Worm (Caenorhabditis elegans): Measurements from ENCODE around the gene scl-5.

scl-5 gene

DNA sequence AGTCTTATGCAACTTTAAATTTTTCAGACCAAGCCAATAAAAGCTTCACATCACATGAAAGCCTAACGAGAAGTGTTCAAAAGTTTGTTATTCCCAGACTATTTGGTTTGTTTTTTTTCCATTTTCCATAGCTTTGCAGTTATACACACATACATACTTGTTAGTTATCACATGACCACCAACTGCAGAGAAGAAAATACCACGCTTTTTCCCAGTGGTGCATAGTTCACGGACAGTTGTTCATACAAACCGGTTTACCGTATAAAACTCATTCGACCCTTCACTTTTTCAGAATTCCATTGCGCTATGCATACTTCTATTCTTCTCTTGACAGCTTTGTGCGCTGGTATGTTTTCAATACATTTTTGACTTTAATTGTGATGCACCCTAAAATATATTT lies at the start of gene scl-5:
TSS of gene scl-5 (plus strand) at position 301 of the 400 bp plus-strand sequence.
- TF ChIP-seq unc-62 (GFP tag; optimal IDR thresholded peaks at IDR 0.05) (no peak), ceh-43 (GFP tag; optimal IDR thresholded peaks at IDR 0.05) (no peak), nhr-2 (tag; optimal IDR thresholded peaks at IDR 0.05) (no peak)

DNA sequence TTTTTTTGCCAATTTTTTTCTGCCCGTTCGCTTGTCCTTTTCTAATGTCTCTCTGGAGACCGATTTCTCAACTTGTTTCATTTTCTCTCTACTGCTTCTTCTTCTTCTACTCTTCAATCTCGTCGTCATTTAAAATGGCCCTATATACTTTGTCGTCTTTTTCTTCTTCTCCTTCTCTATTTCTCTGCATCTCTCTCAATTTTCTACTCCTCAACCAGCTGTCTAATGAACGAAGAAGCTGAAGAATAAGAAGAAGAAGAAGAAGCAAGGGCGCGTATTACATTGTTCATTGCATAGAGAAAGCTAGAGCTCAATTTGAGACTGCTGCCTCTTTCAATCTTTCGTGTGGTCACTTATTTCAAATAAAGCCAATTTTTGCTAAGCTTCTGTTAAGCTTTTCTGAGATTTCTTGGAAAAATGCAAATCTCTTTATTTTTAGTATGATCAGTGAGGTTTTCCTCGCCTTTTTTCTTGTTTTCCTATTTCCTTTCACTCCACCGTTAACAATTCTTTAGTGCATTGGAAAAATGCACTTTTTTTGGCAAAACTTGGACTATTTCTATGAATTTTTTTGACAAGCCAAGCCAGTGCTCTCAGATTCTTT lies 47.9 kb upstream of the scl-5 start:
- peak; percentile 21 for TF ChIP-seq unc-62 (GFP tag; optimal IDR thresholded peaks at IDR 0.05)
- no peak for TF ChIP-seq elt-1 (tag; optimal IDR thresholded peaks at IDR 0.05; ENCODE audit: borderline replicate concordance, insufficient read depth)
- TF ChIP-seq hlh-1 (tag; optimal IDR thresholded peaks at IDR 0.05): peak; percentile 57
- peak; percentile 92 for TF ChIP-seq ces-1 (GFP tag; optimal IDR thresholded peaks at IDR 0.05)

DNA sequence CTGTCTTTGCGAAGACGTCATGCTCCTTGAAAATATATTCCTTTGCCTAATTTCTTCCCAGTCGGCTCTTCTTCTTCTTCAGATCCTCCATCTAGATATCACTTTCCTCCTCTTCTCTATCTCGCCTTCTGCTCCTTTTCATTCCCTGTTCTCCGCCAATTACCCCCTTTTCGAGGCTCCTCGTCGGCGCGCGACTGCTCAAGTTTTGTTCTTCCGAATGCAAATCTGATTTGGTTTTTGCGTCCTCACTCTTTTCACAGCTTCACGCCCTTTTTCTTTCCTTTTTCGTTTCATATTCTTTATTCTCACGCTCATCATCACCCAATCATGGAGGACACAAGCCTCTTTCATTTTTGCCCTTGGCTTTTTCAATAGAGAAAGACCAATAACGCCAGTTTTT lies 47.0 kb upstream of the scl-5 start:
- TF ChIP-seq bed-3 (GFP tag; optimal IDR thresholded peaks at IDR 0.05) (no peak), mls-2 (tag; optimal IDR thresholded peaks at IDR 0.05) (no peak), ztf-11 (tag; optimal IDR thresholded peaks at IDR 0.05) (no peak), flh-1 (GFP tag; optimal IDR thresholded peaks at IDR 0.05) (no peak), nhr-12 (tag; optimal IDR thresholded peaks at IDR 0.05) (no peak), nhr-76 (tag; optimal IDR thresholded peaks at IDR 0.05) (no peak), sem-2 (GFP tag; optimal IDR thresholded peaks at IDR 0.05) (no peak), nhr-28 (tag; optimal IDR thresholded peaks at IDR 0.05) (no peak), zip-8 (tag; optimal IDR thresholded peaks at IDR 0.05) (no peak), hlh-1 (tag; optimal IDR thresholded peaks at IDR 0.05) (no peak), ceh-39 (tag; optimal IDR thresholded peaks at IDR 0.05) (no peak), nhr-237 (tag; optimal IDR thresholded peaks at IDR 0.05) (no peak), lsy-2 (tag; optimal IDR thresholded peaks at IDR 0.05) (no peak), ces-1 (GFP tag; optimal IDR thresholded peaks at IDR 0.05) (peak; percentile 76), snpc-4 (tag; optimal IDR thresholded peaks at IDR 0.05) (no peak), M03D4.4 (tag; optimal IDR thresholded peaks at IDR 0.05) (peak; percentile 1), cnd-1 (tag; optimal IDR thresholded peaks at IDR 0.05) (no peak), lin-32 (GFP tag; optimal IDR thresholded peaks at IDR 0.05) (no peak), mep-1 (tag; optimal IDR thresholded peaks at IDR 0.05) (no peak), unc-120 (tag; optimal IDR thresholded peaks at IDR 0.05; ENCODE audit: poor library complexity, severe bottlenecking) (peak; percentile 7), ceh-43 (GFP tag; optimal IDR thresholded peaks at IDR 0.05) (no peak), sptf-1 (tag; optimal IDR thresholded peaks at IDR 0.05) (peak; percentile 36), pha-4 (tag; optimal IDR thresholded peaks at IDR 0.05) (no peak)

DNA sequence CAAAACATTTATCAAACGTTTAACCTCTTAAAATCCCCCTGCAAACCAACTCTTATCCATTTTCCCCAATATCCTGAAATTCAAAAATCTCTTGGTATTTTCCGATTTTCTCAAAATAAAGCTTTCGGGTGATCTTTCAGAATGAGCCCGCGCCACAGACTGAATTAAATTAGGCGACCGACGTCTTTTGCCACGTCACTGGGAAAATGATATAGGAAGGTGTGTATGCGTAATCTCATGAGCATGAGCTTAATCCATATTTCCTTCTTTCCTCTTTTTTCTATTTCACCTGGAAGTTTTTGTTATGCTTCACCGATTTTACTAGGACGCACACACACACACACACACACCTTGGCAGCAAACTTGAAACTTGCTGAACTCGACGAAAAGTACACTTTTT lies 42.8 kb upstream of the scl-5 start:
- TF ChIP-seq drap-1 (GFP tag; optimal IDR thresholded peaks at IDR 0.05): no peak
- no peak for TF ChIP-seq ztf-11 (tag; optimal IDR thresholded peaks at IDR 0.05)
- no peak for TF ChIP-seq sem-2 (GFP tag; optimal IDR thresholded peaks at IDR 0.05)
- TF ChIP-seq tbx-8 (GFP tag; optimal IDR thresholded peaks at IDR 0.05): no peak
- no peak for TF ChIP-seq flh-1 (GFP tag; optimal IDR thresholded peaks at IDR 0.05)
- no peak for TF ChIP-seq ham-2 (GFP tag; optimal IDR thresholded peaks at IDR 0.05)
- TF ChIP-seq zip-8 (tag; optimal IDR thresholded peaks at IDR 0.05): no peak
- TF ChIP-seq lsy-2 (tag; optimal IDR thresholded peaks at IDR 0.05): no peak
- TF ChIP-seq ceh-39 (tag; optimal IDR thresholded peaks at IDR 0.05): no peak
- TF ChIP-seq nhr-237 (tag; optimal IDR thresholded peaks at IDR 0.05): no peak
- no peak for TF ChIP-seq cnd-1 (tag; optimal IDR thresholded peaks at IDR 0.05)
- no peak for TF ChIP-seq nhr-12 (tag; optimal IDR thresholded peaks at IDR 0.05)
- TF ChIP-seq hlh-1 (tag; optimal IDR thresholded peaks at IDR 0.05): no peak
- TF ChIP-seq unc-39 (tag; optimal IDR thresholded peaks at IDR 0.05): no peak
- no peak for TF ChIP-seq ces-1 (GFP tag; optimal IDR thresholded peaks at IDR 0.05)
- TF ChIP-seq M03D4.4 (tag; optimal IDR thresholded peaks at IDR 0.05): no peak

DNA sequence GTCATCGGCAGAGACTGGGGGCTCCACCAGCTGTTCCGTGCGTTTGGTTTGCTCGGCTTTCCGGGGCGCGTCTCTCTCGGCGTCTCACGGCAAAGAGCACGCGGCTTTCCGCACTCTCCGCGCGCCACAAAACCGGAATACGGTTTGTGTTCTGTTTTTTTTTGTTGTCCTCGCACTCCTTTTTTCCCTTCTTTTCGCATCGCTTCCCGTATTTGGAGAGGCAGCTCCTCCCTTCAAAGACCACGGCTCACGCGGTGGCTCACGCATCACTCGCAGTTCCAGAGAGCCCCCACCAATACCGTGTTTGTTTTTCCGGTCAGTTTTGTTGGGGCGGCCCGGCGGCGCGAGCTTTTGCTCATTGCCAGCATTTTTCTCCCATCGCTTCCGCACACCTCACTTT lies 40.9 kb upstream of the scl-5 start:
- TF ChIP-seq lin-13 (tag; optimal IDR thresholded peaks at IDR 0.05) (no peak), unc-120 (tag; optimal IDR thresholded peaks at IDR 0.05; ENCODE audit: poor library complexity, severe bottlenecking) (peak; percentile 31), sptf-1 (tag; optimal IDR thresholded peaks at IDR 0.05) (peak; percentile 51), pha-4 (tag; optimal IDR thresholded peaks at IDR 0.05) (peak; percentile 8), ham-2 (GFP tag; optimal IDR thresholded peaks at IDR 0.05) (no peak), drap-1 (GFP tag; optimal IDR thresholded peaks at IDR 0.05) (peak; percentile 27), elt-3 (tag; optimal IDR thresholded peaks at IDR 0.05) (no peak), nhr-2 (tag; optimal IDR thresholded peaks at IDR 0.05) (no peak), mls-2 (tag; optimal IDR thresholded peaks at IDR 0.05) (no peak), hlh-1 (tag; optimal IDR thresholded peaks at IDR 0.05) (no peak)
